Worm (Caenorhabditis elegans): ENCODE results near the gene sax-2.

- TF ChIP-seq tab-1 (GFP tag; IDR thresholded peaks at IDR 0.05) (no peak), ztf-23 (GFP tag; IDR thresholded peaks at IDR 0.05) (no peak), T22C8.4 (GFP tag; IDR thresholded peaks at IDR 0.05) (no peak), flt-1 (GFP tag; IDR thresholded peaks at IDR 0.05) (no peak), med-1 (GFP tag; optimal IDR thresholded peaks at IDR 0.05; ENCODE audit: insufficient read depth) (no peak), ztf-29 (GFP tag; IDR thresholded peaks at IDR 0.05) (no peak), ref-1 (GFP tag; conservative IDR thresholded peaks at IDR 0.05) (no peak), cog-1 (tag; optimal IDR thresholded peaks at IDR 0.05) (no peak), klf-2 (GFP tag; conservative IDR thresholded peaks at IDR 0.05) (no peak)
Observed at ce11 chrIII:5137685-5138084, 28.2 kb downstream of the sax-2 start.
